Worm (Caenorhabditis elegans) whole organism, L4/young adult: ENCODE data around the gene Y39B6A.69.
A peak's percentile ranks its signal among the peaks of the same experiment; 100 is the strongest.

Source experiments
- W03F9.2 ChIP-seq: fragments of 150-350 bp; optimal IDR thresholded peaks from 2 replicates; lab custom pipeline; 2014; ENCODE audit warnings: missing biosample characterization, missing genetic modification characterization
- dao-5 ChIP-seq: sonication (generic microtip); optimal IDR thresholded peaks from 2 replicates; lab custom pipeline; 2016; ENCODE audit warnings: missing genotype, missing genetic modification characterization, moderate library complexity, missing compliant biosample characterization
- him-1 ChIP-seq: sonication (generic microtip); optimal IDR thresholded peaks from 2 replicates; lab custom pipeline; 2016; ENCODE audit warnings: missing genotype, missing genetic modification reagents, missing genetic modification characterization, missing compliant biosample characterization

The Y39B6A.69 gene

ce11 chrV:19152328-19152727 is at the start of gene Y39B6A.69:
Gene Y39B6A.69, minus strand, starts transcription at chrV:19152428.
- no peak for TF ChIP-seq W03F9.2 (tag; lab: Kevin White, UChicago)
- no peak for TF ChIP-seq dao-5 (tag; lab: Kevin White, UChicago)
- TF ChIP-seq him-1 (tag; lab: Kevin White, UChicago): no peak

ce11 chrV:19201190-19201589 is 49.0 kb upstream of the Y39B6A.69 start:
- TF ChIP-seq him-1 (tag; lab: Kevin White, UChicago) (no peak), dao-5 (tag; lab: Kevin White, UChicago) (no peak), W03F9.2 (tag; lab: Kevin White, UChicago) (no peak)

DNA sequence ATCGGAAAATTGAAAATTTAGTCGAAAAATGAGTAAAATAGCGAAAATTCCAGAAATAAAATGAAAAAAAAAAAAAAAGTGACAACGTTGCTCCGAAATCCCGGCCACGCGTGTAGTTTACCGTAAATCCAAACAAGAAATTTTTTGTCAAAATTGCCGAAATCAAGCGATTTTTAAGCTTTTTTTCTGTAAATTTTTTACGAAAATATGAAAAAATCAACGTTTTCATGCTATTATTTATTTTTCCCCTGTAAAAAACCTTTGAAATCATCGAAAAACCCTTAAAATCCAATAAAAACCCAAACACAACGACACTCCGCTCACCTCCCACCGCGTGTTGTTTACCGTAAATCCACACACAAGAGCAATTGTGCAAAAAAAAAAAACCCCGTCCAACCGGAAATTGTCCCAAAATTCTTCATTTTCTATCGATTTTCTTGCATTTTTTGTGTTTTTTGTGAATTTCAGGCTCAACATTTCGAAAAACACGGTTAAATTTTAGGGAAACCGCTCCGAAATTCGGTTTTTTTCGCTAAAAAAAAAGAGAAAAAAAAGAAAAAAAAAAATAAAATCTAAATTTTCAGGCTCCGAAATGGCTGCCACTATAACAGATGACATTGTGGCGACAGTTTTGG is 37.9 kb upstream of the Y39B6A.69 start, which contains the start of the genes Y39B6A.3 and pph-5:
TSS of gene Y39B6A.3 (minus strand) at position 51 of the 635 bp plus-strand sequence.
TSS of gene pph-5 (plus strand) at position 585 of the 635 bp plus-strand sequence.
- TF ChIP-seq dao-5 (tag; lab: Kevin White, UChicago) (no peak), him-1 (tag; lab: Kevin White, UChicago) (no peak), W03F9.2 (tag; lab: Kevin White, UChicago) (no peak)

DNA sequence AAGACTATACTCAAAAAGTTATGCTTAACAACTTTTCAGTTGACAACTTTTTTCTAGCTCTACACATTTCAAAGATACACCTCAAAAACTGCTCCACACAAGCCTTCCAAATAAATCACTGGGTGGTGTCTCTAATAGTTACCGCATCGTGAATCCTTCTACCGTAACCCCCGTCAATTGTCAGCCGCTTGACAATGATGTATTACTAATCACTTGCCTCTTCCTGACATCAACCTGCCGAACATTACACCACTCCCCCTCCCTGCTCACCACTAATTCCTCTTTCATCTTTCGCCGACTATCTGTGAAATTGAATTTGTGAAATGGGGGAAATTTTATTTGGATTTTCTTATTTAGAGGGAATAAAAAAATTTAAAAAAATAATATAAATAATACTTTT is 29.5 kb upstream of the Y39B6A.69 start:
- TF ChIP-seq W03F9.2 (tag; lab: Kevin White, UChicago): no peak
- TF ChIP-seq dao-5 (tag; lab: Kevin White, UChicago): no peak
- no peak for TF ChIP-seq him-1 (tag; lab: Kevin White, UChicago)

DNA sequence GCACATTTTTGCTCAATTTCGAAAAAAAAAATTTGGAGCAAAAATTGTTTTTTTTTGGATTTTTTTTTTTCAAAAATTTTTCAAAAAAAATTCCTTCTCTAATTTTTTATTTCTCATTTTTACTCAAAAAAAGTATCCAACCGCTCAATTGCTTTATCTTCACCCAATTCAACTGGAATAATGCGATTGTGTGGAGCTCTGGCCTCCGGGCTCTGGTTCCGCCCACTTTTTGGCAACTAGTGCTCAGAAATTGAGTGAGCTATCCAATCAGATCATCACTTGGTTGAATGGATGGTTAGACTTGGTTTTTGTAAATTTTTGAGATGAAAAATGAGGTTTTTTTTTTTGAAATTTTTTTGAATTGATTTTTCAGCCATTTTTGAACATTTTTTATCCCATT is 26.7 kb upstream of the Y39B6A.69 start:
- TF ChIP-seq W03F9.2 (tag; lab: Kevin White, UChicago): no peak

DNA sequence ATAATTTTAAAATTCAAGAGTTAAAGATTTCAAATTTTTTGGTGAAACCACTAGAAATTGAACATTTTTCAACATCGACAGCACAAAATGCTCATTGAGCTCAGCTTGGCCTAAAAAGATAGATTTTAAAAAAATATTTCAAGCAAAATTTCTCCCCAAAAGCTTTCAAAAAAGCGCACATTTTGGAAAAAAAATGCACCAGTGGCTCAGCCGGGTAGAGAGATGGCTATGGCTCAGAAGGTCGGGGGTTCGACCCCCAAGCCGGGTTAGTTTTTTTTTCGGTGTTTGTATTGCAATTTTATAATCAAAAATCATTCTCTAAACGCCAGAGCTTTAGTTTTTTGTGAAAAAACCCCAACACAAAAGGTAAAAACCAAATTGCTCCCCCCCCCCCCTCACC is 25.6 kb upstream of the Y39B6A.69 start:
- TF ChIP-seq W03F9.2 (tag; lab: Kevin White, UChicago) (no peak), him-1 (tag; lab: Kevin White, UChicago) (no peak), dao-5 (tag; lab: Kevin White, UChicago) (no peak)

ce11 chrV:19177070-19177469 is 24.8 kb upstream of the Y39B6A.69 start:
- TF ChIP-seq him-1 (tag; lab: Kevin White, UChicago): no peak

DNA sequence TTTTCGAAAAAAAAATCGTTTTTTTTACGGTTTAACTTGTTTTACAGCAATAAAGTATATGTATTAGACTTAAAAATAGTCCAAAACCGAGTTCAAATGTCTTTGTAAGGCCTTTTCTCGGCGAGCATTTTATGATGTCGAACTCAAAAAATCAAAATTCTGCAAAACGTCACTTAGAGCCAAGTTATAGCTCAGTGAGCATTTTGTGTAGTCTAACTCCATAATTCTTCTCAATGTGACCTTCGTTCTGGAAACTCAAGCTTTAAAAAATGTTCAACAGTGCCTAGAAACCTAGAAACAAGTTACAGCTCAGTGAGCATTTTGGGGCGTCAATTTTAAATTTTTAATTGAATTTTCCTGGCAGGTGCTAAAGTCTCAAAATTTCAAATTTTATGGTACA is 23.5 kb upstream of the Y39B6A.69 start:
- TF ChIP-seq dao-5 (tag; lab: Kevin White, UChicago) (no peak), W03F9.2 (tag; lab: Kevin White, UChicago) (no peak), him-1 (tag; lab: Kevin White, UChicago) (no peak)

DNA sequence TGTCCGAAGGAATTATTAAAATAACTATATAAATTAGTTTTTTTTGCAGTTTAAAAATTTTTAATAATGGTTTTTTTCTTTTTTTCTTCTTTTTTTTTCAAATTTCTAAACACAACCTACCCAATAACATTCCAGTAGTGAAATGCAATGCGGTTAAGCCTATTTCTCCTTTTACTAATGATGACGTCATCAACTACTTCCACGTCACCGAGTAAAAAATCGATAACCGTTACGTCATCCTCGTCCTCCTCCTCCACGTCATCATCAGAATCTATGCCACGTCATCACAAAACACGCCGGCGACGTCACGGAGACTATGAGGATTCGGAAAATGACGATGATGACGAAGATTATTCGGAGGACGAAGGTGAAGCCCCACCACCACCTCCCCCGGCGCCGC is 22.4 kb upstream of the Y39B6A.69 start, which contains the start of gene hot-2:
TSS of gene hot-2 (plus strand) at position 134 of the 400 bp plus-strand sequence.
- TF ChIP-seq W03F9.2 (tag; lab: Kevin White, UChicago) (no peak), him-1 (tag; lab: Kevin White, UChicago) (no peak), dao-5 (tag; lab: Kevin White, UChicago) (no peak)

- TF ChIP-seq W03F9.2 (tag; lab: Kevin White, UChicago) (peak; percentile 47), dao-5 (tag; lab: Kevin White, UChicago) (no peak), him-1 (tag; lab: Kevin White, UChicago) (no peak)
Observed at ce11 chrV:19158664-19159063, 6.4 kb upstream of the Y39B6A.69 start, which contains the start of gene Y39B6A.5. Gene Y39B6A.5, minus strand, starts transcription at chrV:19158877.

DNA sequence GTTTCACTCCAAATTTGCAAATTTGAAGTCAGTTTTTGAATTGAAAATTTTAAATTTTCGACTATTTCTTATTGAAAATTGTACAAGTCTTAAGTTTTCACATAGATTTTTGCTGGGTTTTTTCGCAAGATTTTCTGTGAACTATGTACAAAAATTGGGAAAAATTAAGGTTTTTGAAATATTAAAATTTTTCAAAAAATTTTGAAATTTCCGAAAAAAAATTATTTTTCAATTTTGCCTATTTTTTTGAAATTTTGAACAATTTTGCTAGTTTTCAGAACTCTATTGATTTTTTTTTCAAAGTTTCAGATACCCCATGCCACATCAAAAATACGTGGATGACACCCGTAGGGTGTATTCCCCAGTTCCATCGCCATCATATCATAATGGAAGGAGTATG is 1.6 kb upstream of the Y39B6A.69 start, which contains the start of gene tsp-13:
TSS of gene tsp-13 (plus strand) at position 301 of the 400 bp plus-strand sequence.
- TF ChIP-seq W03F9.2 (tag; lab: Kevin White, UChicago) (no peak), him-1 (tag; lab: Kevin White, UChicago) (no peak), dao-5 (tag; lab: Kevin White, UChicago) (no peak)

ce11 chrV:19153244-19153643 is 1.0 kb upstream of the Y39B6A.69 start:
- TF ChIP-seq dao-5 (tag; lab: Kevin White, UChicago) (no peak), W03F9.2 (tag; lab: Kevin White, UChicago) (no peak), him-1 (tag; lab: Kevin White, UChicago) (no peak)

- TF ChIP-seq dao-5 (tag; lab: Kevin White, UChicago) (no peak), W03F9.2 (tag; lab: Kevin White, UChicago) (no peak), him-1 (tag; lab: Kevin White, UChicago) (no peak)
Observed at ce11 chrV:19149057-19149456, 3.2 kb downstream of the Y39B6A.69 start, which contains the start of gene Y39B6A.7. Gene Y39B6A.7, minus strand, starts transcription at chrV:19149157.

DNA sequence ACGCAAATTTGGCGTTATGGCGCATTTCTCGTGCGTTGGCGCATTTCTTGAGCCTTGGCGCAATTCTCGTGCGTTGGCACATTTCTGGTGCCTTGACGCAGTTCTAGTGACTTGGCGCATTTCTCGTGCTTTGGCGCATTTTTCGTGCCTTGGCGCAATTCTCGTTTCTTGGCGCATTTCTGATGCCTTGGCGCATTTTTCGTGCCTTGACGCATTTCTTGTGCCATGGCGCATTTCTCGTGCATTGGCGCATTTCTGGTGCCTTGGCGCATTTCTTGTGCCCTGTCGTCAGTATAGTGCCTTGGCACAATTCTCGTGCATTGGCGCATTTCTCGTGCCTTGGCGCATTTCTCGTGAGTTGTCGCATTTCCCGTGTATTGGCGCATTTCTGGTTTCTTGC is 3.9 kb downstream of the Y39B6A.69 start:
- TF ChIP-seq W03F9.2 (tag; lab: Kevin White, UChicago) (no peak), him-1 (tag; lab: Kevin White, UChicago) (no peak), dao-5 (tag; lab: Kevin White, UChicago) (no peak)
